Fruit fly (Drosophila melanogaster): ENCODE results near the gene IntS14.
A peak's percentile ranks its signal among the peaks of the same experiment; 100 is the strongest.

The IntS14 gene

dm6 chr2L:1164294-1164693, at the start of gene IntS14:
Gene IntS14, plus strand, starts transcription at chr2L:1164443.
- TF ChIP-seq CG17801 (GFP tag; optimal IDR thresholded peaks at IDR 0.05; ENCODE audit: partially characterized antibody), result peak; percentile 2

dm6 chr2L:1116661-1117322, 47.5 kb upstream of the IntS14 start:
- no peak for TF ChIP-seq CG17801 (GFP tag; optimal IDR thresholded peaks at IDR 0.05; ENCODE audit: partially characterized antibody)

DNA sequence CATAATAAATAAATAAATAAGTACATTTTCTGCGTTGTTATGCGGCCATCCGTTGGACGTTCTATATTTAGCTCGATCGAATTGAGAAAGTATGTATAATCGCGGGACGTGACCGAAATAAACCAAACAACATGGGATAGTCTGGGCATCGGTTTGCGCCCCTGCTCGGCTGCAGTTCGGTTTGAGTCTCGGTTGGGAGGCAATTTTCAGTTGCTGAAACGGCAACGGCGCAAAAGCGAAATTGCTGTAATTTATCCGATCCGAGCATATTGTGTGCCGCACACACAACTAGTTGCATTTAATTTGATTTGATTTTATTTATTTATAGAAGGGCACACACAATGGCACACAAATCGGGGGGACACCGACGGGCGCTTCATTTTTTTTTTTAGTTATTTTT, 46.1 kb upstream of the IntS14 start:
- no peak for TF ChIP-seq CG17801 (GFP tag; optimal IDR thresholded peaks at IDR 0.05; ENCODE audit: partially characterized antibody)

DNA sequence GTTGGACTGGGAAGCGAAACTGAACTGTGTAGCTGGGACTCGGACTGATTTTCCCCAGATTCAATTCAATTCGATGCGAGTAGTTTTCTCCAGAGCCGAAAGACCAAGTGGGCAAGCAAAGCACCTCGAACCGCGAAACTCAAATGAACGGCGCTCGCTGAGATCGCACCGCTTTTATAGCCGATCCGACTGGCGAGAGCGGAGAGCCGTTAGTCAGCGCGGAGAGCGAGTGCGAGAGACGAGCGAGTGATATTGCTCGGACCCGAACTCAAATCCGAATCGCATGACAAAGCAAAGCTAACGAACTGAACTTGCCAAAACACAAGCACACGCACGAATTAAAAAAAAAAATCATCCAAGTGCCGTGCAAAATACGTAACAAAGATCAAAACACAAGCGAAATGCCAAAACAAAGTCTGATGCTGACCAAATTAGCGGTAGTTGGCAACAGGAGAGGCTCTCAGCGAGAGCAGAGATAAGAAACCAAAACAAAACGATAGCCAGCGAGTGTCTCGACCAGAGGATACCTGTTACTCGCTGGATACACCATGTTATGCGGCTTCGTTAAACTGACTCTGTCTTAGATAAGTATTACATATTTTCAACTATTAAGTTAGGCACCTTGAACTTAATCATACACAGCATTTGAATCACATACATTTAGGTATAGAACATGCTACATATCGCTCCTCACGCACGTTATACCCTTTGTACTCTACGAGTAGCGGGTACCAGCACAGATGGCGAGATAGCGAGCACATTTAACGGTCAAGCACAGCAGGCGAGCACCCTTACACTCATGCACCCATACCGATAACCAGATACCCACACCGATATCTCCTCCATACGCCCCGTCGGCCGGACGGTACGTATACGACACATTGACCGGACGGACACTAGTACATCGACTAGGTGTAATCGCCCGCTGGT, 45.1 kb upstream of the IntS14 start:
- TF ChIP-seq CG17801 (GFP tag; optimal IDR thresholded peaks at IDR 0.05; ENCODE audit: partially characterized antibody), result peak; percentile 55

- no peak for TF ChIP-seq CG17801 (GFP tag; optimal IDR thresholded peaks at IDR 0.05; ENCODE audit: partially characterized antibody)
Observed at dm6 chr2L:1120206-1120902, 43.9 kb upstream of the IntS14 start.

- no peak for TF ChIP-seq CG17801 (GFP tag; optimal IDR thresholded peaks at IDR 0.05; ENCODE audit: partially characterized antibody)
Observed at dm6 chr2L:1121942-1122710, 42.1 kb upstream of the IntS14 start.

dm6 chr2L:1122711-1122960, 41.6 kb upstream of the IntS14 start:
- TF ChIP-seq CG17801 (GFP tag; optimal IDR thresholded peaks at IDR 0.05; ENCODE audit: partially characterized antibody), result no peak

DNA sequence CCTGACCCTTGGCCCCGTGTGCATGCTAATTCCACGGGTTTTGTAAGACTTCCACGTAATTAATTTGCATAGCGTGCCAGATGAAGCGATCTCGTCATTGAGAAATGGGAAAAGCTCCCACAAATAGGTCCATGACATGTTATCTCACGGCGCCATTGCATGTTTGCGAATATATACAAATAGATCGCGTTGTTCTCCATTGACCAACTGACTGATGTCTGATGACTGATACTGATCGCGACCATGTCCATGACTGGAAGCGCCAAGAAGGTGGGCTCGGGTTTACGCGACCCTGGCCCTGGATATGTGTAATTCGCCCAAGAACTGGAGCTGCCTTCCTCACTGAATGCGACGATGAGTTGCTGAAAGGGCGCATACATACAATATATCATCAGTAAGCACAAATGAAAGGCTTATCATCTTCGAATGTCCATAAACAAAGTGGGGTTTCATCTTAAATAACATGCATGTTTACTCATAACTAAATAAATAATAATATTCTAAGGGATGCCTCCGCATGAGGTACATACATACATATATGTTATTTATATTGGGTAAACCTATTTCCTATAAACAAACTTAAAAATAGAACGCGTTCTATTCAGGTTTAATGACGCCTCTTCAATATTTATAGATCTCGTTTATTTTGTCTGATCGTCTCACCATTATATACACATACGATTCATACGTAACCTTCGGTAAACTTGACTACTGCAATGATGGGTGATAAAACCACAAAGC, 41.0 kb upstream of the IntS14 start:
- peak; percentile 35 for TF ChIP-seq CG17801 (GFP tag; optimal IDR thresholded peaks at IDR 0.05; ENCODE audit: partially characterized antibody)

dm6 chr2L:1124265-1124664, 40.0 kb upstream of the IntS14 start:
- TF ChIP-seq CG17801 (GFP tag; optimal IDR thresholded peaks at IDR 0.05; ENCODE audit: partially characterized antibody), result no peak

DNA sequence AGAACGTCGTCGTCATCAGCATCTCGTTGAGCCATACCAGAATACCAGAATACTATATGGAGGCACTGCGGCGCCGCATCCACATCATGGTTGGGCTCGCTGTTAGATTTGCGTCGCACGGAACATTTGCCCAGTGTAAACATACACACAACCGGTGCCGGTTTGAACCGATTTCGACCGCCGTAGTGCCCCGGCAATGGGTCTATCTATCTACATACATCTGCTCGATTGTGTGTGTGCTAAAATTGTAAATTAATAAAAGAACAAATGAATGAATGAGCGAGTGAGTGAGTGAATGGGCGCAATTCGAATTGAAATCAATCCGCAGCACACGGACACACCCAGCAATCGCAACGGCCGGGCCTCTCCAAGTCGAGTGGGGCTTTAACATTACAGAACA, 38.8 kb upstream of the IntS14 start:
- TF ChIP-seq CG17801 (GFP tag; optimal IDR thresholded peaks at IDR 0.05; ENCODE audit: partially characterized antibody), result no peak

DNA sequence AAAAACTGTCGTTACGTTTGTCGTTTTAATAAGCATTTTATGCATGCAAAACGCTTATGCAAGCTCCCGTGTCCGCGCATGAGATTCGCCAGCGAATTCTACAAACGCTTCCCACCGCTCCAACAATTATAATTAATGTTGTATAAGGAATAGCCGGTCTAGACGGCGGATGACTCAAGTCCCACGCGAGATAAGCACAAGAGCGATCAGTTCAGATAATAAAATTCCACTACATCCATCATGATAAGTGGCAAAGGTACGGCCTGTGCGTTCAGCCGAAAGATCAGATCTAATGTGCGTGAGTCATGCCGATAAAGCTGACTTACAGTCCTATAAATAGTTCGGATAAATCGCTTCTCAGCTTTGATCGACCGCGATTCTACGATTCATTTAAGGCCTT, 37.7 kb upstream of the IntS14 start:
- no peak for TF ChIP-seq CG17801 (GFP tag; optimal IDR thresholded peaks at IDR 0.05; ENCODE audit: partially characterized antibody)

DNA sequence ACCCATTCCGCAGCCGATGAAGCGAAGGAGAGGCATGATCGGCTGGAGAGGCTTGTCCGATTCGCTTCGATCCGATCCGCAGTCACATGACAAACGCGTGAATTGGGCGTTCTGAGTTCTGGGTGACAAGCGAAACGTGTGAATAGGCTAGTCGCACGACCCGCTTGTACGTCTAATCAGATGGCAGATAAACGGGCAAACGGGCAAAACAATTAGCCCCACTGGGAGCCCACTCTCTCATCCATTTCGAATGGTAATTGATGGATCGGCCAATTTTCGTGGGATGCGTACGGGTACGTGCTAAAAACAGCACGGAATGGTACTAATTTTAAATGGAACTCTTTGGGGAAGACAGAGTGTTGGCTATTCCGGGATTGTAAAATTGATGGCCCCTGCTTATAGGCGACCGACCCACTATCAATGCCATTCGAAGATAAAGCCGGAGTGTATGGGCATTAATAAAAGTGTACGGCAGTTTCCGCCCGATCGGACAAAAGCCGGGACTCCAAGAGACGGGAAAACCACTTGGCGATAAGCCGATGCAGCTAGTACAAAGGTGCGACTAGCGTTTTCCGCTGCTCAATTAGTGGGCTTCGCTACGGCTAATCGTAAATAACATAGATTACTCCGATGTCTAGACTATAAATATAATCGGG, 36.7 kb upstream of the IntS14 start:
- TF ChIP-seq CG17801 (GFP tag; optimal IDR thresholded peaks at IDR 0.05; ENCODE audit: partially characterized antibody), result no peak

DNA sequence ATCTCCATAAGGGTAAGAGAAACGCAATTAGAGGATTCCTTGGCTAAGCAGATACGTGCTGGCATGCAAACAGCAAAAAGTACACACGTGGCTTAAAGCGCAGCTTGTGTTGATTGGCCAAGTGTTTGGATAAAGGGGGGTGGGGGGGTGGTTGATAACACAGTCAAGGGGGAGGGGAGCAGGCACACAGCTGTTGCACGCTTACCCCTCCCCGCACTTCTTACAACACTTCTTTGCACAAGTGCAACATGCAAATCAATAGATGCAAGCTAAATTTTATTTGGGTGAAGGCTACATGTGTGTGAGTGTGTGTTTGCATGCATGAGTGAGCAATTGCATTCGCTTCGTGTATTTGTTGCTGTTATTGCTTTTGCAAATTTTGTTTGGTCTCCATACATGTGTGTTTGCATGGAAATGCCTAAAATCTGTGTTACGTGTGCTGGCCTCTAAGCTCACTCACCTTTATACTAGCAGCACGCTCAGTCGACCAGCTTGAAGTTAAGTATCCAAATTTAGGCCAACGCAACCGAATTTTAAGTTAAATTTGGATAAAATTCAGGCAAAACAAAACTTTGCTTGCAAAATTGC, 35.8 kb upstream of the IntS14 start:
- TF ChIP-seq CG17801 (GFP tag; optimal IDR thresholded peaks at IDR 0.05; ENCODE audit: partially characterized antibody), result no peak
